Fruit fly (Drosophila melanogaster): ENCODE measurements around the gene CG8671.
A peak's percentile ranks its signal among the peaks of the same experiment; 100 is the strongest.

- TF ChIP-seq gl (tag; optimal IDR thresholded peaks at IDR 0.05): peak; percentile 35
- TF ChIP-seq EcR (GFP tag; optimal IDR thresholded peaks at IDR 0.05): peak; percentile 55
Measured at dm6 chr2L:21313909-21314400, 51.2 kb downstream of the CG8671 start, which contains the start of gene CG46314.
